Fruit fly (Drosophila melanogaster): ENCODE data around the gene CG3281.

Gene CG3281

DNA sequence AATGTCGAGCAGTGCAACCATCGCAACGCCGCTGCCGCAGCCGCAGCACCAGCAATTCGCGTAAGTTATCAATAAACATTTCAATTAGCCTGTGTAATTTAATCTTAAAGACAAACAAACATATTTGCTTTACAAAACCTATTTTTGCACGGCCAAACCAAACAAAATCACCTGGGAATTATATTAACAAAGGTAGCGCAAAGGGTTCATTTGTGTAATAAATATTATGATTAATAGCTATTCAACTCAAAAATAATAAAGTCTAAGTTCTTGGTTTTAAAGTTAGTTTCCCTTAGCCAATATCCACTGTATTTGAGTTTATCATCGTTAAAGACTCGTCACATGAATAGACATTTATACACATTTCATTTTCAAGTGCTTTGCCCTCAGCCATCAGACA lies 6.6 kb upstream of the CG3281 start (continued):
- TF ChIP-seq CG3032 (tag; optimal IDR thresholded peaks at IDR 0.05) = no peak
- no peak for TF ChIP-seq salr (GFP tag; optimal IDR thresholded peaks at IDR 0.05)
- peak; percentile 8 for TF ChIP-seq CG3919 (GFP tag; optimal IDR thresholded peaks at IDR 0.05)
- no peak for TF ChIP-seq Blimp-1 (GFP tag; optimal IDR thresholded peaks at IDR 0.05)
- TF ChIP-seq achi (GFP tag; optimal IDR thresholded peaks at IDR 0.05) = peak; percentile 36
- TF ChIP-seq CG1621 (tag; optimal IDR thresholded peaks at IDR 0.05) = no peak
- no peak for TF ChIP-seq CG8632 (GFP tag; optimal IDR thresholded peaks at IDR 0.05)
- no peak for TF ChIP-seq topi (GFP tag; optimal IDR thresholded peaks at IDR 0.05)
- no peak for TF ChIP-seq CG31627 (GFP tag; optimal IDR thresholded peaks at IDR 0.05)
- no peak for TF ChIP-seq CG11762 (GFP tag; optimal IDR thresholded peaks at IDR 0.05; ENCODE audit: insufficient read depth)
- TF ChIP-seq CG34406 (GFP tag; optimal IDR thresholded peaks at IDR 0.05) = no peak
- TF ChIP-seq Ets96B (tag; optimal IDR thresholded peaks at IDR 0.05) = peak; percentile 7
- no peak for TF ChIP-seq spab (GFP tag; optimal IDR thresholded peaks at IDR 0.05)
- TF ChIP-seq CG9139 (GFP tag; optimal IDR thresholded peaks at IDR 0.05) = no peak
- no peak for TF ChIP-seq dsx (GFP tag; optimal IDR thresholded peaks at IDR 0.05; ENCODE audit: poor library complexity, severe bottlenecking)
- TF ChIP-seq Ets21C (GFP tag; optimal IDR thresholded peaks at IDR 0.05) = no peak
- TF ChIP-seq eg (GFP tag; IDR thresholded peaks at IDR 0.05) = peak; percentile 56; the same call in 1 of the 3 replicates
- TF ChIP-seq CG8319 (GFP tag; optimal IDR thresholded peaks at IDR 0.05) = no peak
- peak; percentile 36 for TF ChIP-seq net (GFP tag; optimal IDR thresholded peaks at IDR 0.05)
- TF ChIP-seq OdsH (GFP tag; optimal IDR thresholded peaks at IDR 0.05) = peak; percentile 49
- TF ChIP-seq Hr39 (GFP tag; optimal IDR thresholded peaks at IDR 0.05) = no peak
- TF ChIP-seq Eip75B (GFP tag; optimal IDR thresholded peaks at IDR 0.05) = no peak
- peak; percentile 70 for TF ChIP-seq CG6276 (GFP tag; optimal IDR thresholded peaks at IDR 0.05)
- no peak for TF ChIP-seq ss (GFP tag; optimal IDR thresholded peaks at IDR 0.05)
- no peak for TF ChIP-seq Sox102F (GFP tag; optimal IDR thresholded peaks at IDR 0.05)
- no peak for TF ChIP-seq fd85E (GFP tag; optimal IDR thresholded peaks at IDR 0.05)
- TF ChIP-seq Lpt (GFP tag; optimal IDR thresholded peaks at IDR 0.05) = peak; percentile 37
- TF ChIP-seq CG7368 (GFP tag; optimal IDR thresholded peaks at IDR 0.05) = no peak
- TF ChIP-seq Sox15 (GFP tag; optimal IDR thresholded peaks at IDR 0.05) = no peak
- no peak for TF ChIP-seq dac (GFP tag; optimal IDR thresholded peaks at IDR 0.05)
- TF ChIP-seq Hr38 (GFP tag; optimal IDR thresholded peaks at IDR 0.05) = no peak
- TF ChIP-seq fkh (GFP tag; optimal IDR thresholded peaks at IDR 0.05) = no peak
- no peak for TF ChIP-seq fd59A (GFP tag; optimal IDR thresholded peaks at IDR 0.05)
- TF ChIP-seq Sox14 (GFP tag; optimal IDR thresholded peaks at IDR 0.05) = peak; percentile 35
- no peak for TF ChIP-seq pdm3 (GFP tag; optimal IDR thresholded peaks at IDR 0.05)

DNA sequence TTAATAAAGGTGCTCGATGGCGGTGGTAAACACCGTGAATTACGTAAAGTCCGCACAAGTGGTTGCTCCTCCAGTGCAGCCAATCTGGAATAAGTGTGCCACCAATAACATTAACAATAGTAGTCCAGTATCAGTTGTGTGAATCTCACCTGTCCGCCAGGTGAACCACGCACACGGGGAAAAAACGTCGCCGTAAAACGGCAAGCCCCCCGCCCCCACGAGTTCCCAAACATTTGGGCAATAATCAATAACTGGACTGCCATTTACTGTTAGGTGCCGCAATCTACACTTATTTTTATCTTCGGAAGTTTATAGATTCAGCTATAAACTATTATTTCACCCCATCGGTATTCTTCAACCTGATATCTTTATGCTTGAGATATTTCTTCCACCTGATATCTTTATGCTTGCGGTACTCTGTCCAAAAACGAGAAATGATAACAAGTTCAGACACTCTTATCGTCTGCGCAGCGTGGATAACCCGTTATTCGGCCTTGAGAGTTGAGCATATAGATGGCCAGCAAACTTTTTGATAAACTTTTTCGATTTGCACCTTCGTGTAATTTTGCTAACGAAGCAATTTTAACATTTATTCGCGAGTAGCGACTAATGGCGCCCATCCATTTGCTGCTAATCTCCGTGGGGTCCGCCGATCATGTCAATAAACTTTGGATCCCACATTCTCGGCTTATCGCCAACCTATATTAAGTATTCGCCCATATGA lies 5.6 kb upstream of the CG3281 start:
- TF ChIP-seq Sox102F (GFP tag; optimal IDR thresholded peaks at IDR 0.05) (no peak), Hr38 (GFP tag; optimal IDR thresholded peaks at IDR 0.05) (no peak), CG11902 (GFP tag; optimal IDR thresholded peaks at IDR 0.05) (no peak), vri (GFP tag; optimal IDR thresholded peaks at IDR 0.05) (peak; percentile 46), CG7368 (GFP tag; optimal IDR thresholded peaks at IDR 0.05) (no peak), Hr4 (GFP tag; optimal IDR thresholded peaks at IDR 0.05) (no peak), svp (GFP tag) (peak; percentile 86), CG6792 (GFP tag; optimal IDR thresholded peaks at IDR 0.05) (no peak), CG11762 (GFP tag; optimal IDR thresholded peaks at IDR 0.05; ENCODE audit: insufficient read depth) (no peak), Blimp-1 (GFP tag; optimal IDR thresholded peaks at IDR 0.05) (no peak), Eip78C (GFP tag) (peak; percentile 68), lz (GFP tag; optimal IDR thresholded peaks at IDR 0.05) (no peak), fd85E (GFP tag; optimal IDR thresholded peaks at IDR 0.05) (no peak), CG8632 (GFP tag; optimal IDR thresholded peaks at IDR 0.05) (no peak), CG6854 (GFP tag; optimal IDR thresholded peaks at IDR 0.05) (no peak), CG10631 (GFP tag; optimal IDR thresholded peaks at IDR 0.05) (no peak), fkh (GFP tag; optimal IDR thresholded peaks at IDR 0.05) (peak; percentile 38), cyc (GFP tag; optimal IDR thresholded peaks at IDR 0.05) (no peak), CG4318 (GFP tag; optimal IDR thresholded peaks at IDR 0.05) (no peak), CG8119 (GFP tag; IDR thresholded peaks at IDR 0.05) (no peak), CG34406 (GFP tag; optimal IDR thresholded peaks at IDR 0.05) (no peak)
